Fruit fly (Drosophila melanogaster) whole organism, embryonic: Measurements from ENCODE around the gene CenB1A.

Experiments used
- ATbp ChIP-seq: fragments of 200-800 bp; sonication (Bioruptor generic); optimal IDR thresholded peaks from 2 replicates; lab custom pipeline; 2017; ENCODE audit warnings: missing biosample characterization, mild to moderate bottlenecking, missing genetic modification characterization, missing genetic modification reagents
- Abd-B ChIP-seq: fragments of 200-800 bp; sonication (Bioruptor generic); optimal IDR thresholded peaks from 2 replicates; lab custom pipeline; 2018; ENCODE audit warnings: missing biosample characterization, mild to moderate bottlenecking, missing genetic modification characterization, moderate library complexity
- Awh ChIP-seq: fragments of 200-800 bp; sonication (Bioruptor generic); IDR thresholded peaks from 2 replicates; pipeline ENCODE4, ENCODE4 v1.3.6; 2022; ENCODE audit warnings: missing biosample characterization, missing genetic modification characterization
- B-H1 ChIP-seq: fragments of 200-800 bp; sonication (Bioruptor generic); IDR thresholded peaks from 3 replicates; pipeline ENCODE4 v1.3.6; 2022; ENCODE audit warnings: missing biosample characterization, missing genetic modification characterization
- BEAF-32 ChIP-seq: fragments of 200-800 bp; sonication (Bioruptor generic); optimal IDR thresholded peaks from 3 replicates; lab custom pipeline; 2017; ENCODE audit warnings: missing biosample characterization, missing genetic modification characterization, mild to moderate bottlenecking, moderate library complexity, missing genetic modification reagents
- CG10565 ChIP-seq: fragments of 200-800 bp; sonication (Bioruptor generic); optimal IDR thresholded peaks from 3 replicates; lab custom pipeline; 2016; ENCODE audit warnings: missing biosample characterization, mild to moderate bottlenecking, missing genetic modification characterization
- CG10654 ChIP-seq: fragments of 200-800 bp; sonication (Bioruptor generic); optimal IDR thresholded peaks from 2 replicates; lab custom pipeline; 2016; ENCODE audit warnings: missing biosample characterization, missing genetic modification characterization
- CG10979 ChIP-seq: fragments of 200-800 bp; sonication (Bioruptor generic); optimal IDR thresholded peaks from 2 replicates; lab custom pipeline; 2018; ENCODE audit warnings: missing biosample characterization, mild to moderate bottlenecking, missing genetic modification characterization, moderate library complexity
- CG11696 ChIP-seq: fragments of 200-800 bp; sonication (Bioruptor generic); IDR thresholded peaks from 2 replicates; pipeline ENCODE4 v1.3.6; 2022; ENCODE audit warnings: missing biosample characterization, missing genetic modification characterization
- CG1233 ChIP-seq: fragments of 200-800 bp; sonication (Bioruptor generic); optimal IDR thresholded peaks from 4 replicates; lab custom pipeline; 2018; ENCODE audit warnings: missing biosample characterization, mild to moderate bottlenecking, missing genetic modification characterization
- CG13287 ChIP-seq: fragments of 200-800 bp; sonication (Bioruptor generic); IDR thresholded peaks from 2 replicates; pipeline ENCODE4 v1.3.6; 2022; ENCODE audit warnings: missing biosample characterization, missing genetic modification characterization; ENCODE audit not compliant: partially characterized antibody
- CG14441 ChIP-seq: fragments of 200-800 bp; sonication (Bioruptor generic); IDR thresholded peaks from 2 replicates; pipeline ENCODE4 v1.3.6; 2022; ENCODE audit warnings: missing biosample characterization, missing genetic modification characterization
- CG15479 ChIP-seq: fragments of 200-800 bp; sonication (Bioruptor generic); optimal IDR thresholded peaks from 3 replicates; lab custom pipeline; 2019; ENCODE audit warnings: missing biosample characterization, mild to moderate bottlenecking, missing genetic modification characterization, moderate library complexity
- CG17912 ChIP-seq: fragments of 200-800 bp; sonication (Bioruptor generic); optimal IDR thresholded peaks from 2 replicates; lab custom pipeline; 2018; ENCODE audit warnings: missing biosample characterization, mild to moderate bottlenecking, missing genetic modification characterization
- CG2120 ChIP-seq: fragments of 200-800 bp; sonication (Bioruptor generic); optimal IDR thresholded peaks from 3 replicates; lab custom pipeline; 2016; ENCODE audit warnings: missing biosample characterization, missing genetic modification characterization
- CG3065 ChIP-seq: fragments of 200-800 bp; sonication (Bioruptor generic); optimal IDR thresholded peaks from 2 replicates; lab custom pipeline; 2016; ENCODE audit warnings: missing biosample characterization, missing genetic modification characterization
- CG32772 ChIP-seq: fragments of 200-800 bp; sonication (Bioruptor generic); IDR thresholded peaks from 2 replicates; pipeline ENCODE4 v1.3.6; 2022; ENCODE audit warnings: missing biosample characterization, missing genetic modification characterization
- CG34422 ChIP-seq: fragments of 200-800 bp; sonication (Bioruptor generic); IDR thresholded peaks from 3 replicates; pipeline ENCODE4 v1.3.6; 2022; ENCODE audit warnings: missing biosample characterization, missing genetic modification characterization
- CG4404 ChIP-seq: fragments of 200-800 bp; sonication (Bioruptor generic); IDR thresholded peaks from 2 replicates; pipeline ENCODE4 v1.3.6; 2022; ENCODE audit warnings: missing biosample characterization, missing genetic modification characterization
- CG6765 ChIP-seq: fragments of 200-800 bp; sonication (Bioruptor generic); optimal IDR thresholded peaks from 3 replicates; lab custom pipeline; 2017; ENCODE audit warnings: missing biosample characterization, mild to moderate bottlenecking, missing genetic modification characterization
- CG8924 ChIP-seq: fragments of 200-800 bp; optimal IDR thresholded peaks from 3 replicates; lab custom pipeline; 2019; ENCODE audit warnings: missing biosample characterization, mild to moderate bottlenecking, missing genetic modification characterization, moderate library complexity
- CG9932 ChIP-seq: fragments of 200-800 bp; sonication (Bioruptor generic); IDR thresholded peaks from 2 replicates; pipeline ENCODE4 v1.3.6; 2022; ENCODE audit warnings: missing biosample characterization, missing genetic modification characterization
- Chrac-16 ChIP-seq: fragments of 200-800 bp; sonication (Bioruptor generic); optimal IDR thresholded peaks from 3 replicates; lab custom pipeline; 2016; ENCODE audit warnings: missing biosample characterization, missing genetic modification characterization
- Dfd ChIP-seq, 2 experiments: fragments of >200 bp; optimal IDR thresholded peaks; 2 replicates each; lab custom pipeline; 2017; ENCODE audit warnings: missing biosample characterization in 2 of 2, missing genetic modification characterization in 2 of 2
- Drgx ChIP-seq: fragments of 200-800 bp; sonication (Bioruptor generic); IDR thresholded peaks from 2 replicates; pipeline ENCODE4 v1.3.6; 2022; ENCODE audit warnings: missing biosample characterization, missing genetic modification characterization
- H15 ChIP-seq: fragments of 200-800 bp; sonication (Bioruptor generic); IDR thresholded peaks from 3 replicates; pipeline ENCODE4 v1.3.6; 2022; ENCODE audit warnings: missing biosample characterization, missing genetic modification characterization
- NK7.1 ChIP-seq: fragments of 200-800 bp; sonication (Bioruptor generic); optimal IDR thresholded peaks from 3 replicates; lab custom pipeline; 2016; ENCODE audit warnings: missing biosample characterization, missing genetic modification characterization
- Oli ChIP-seq: fragments of 200-800 bp; sonication (Bioruptor generic); optimal IDR thresholded peaks from 2 replicates; lab custom pipeline; 2018; ENCODE audit warnings: missing biosample characterization, mild to moderate bottlenecking, missing genetic modification characterization, moderate library complexity
- Sry-β ChIP-seq: fragments of 200-800 bp; sonication (Bioruptor generic); optimal IDR thresholded peaks from 2 replicates; lab custom pipeline; 2018; ENCODE audit warnings: missing biosample characterization, mild to moderate bottlenecking, missing genetic modification characterization, moderate library complexity
- Sry-δ ChIP-seq: fragments of 200-800 bp; sonication (Bioruptor generic); optimal IDR thresholded peaks from 2 replicates; lab custom pipeline; 2016; ENCODE audit warnings: missing biosample characterization, missing genetic modification characterization
- Xbp1 ChIP-seq: fragments of 200-800 bp; sonication (Bioruptor generic); optimal IDR thresholded peaks from 3 replicates; lab custom pipeline; 2016; ENCODE audit warnings: missing biosample characterization, mild to moderate bottlenecking, missing genetic modification characterization
- ab ChIP-seq: fragments of 200-800 bp; sonication (Bioruptor generic); optimal IDR thresholded peaks from 2 replicates; lab custom pipeline; 2016; ENCODE audit warnings: missing biosample characterization, missing genetic modification characterization
- ac ChIP-seq: fragments of 200-800 bp; sonication (Bioruptor generic); optimal IDR thresholded peaks from 3 replicates; lab custom pipeline; 2017; ENCODE audit warnings: missing biosample characterization, mild to moderate bottlenecking, missing genetic modification characterization
- aop ChIP-seq: fragments of 200-800 bp; sonication (Bioruptor generic); IDR thresholded peaks from 2 replicates; pipeline ENCODE4 v1.3.6; 2022; ENCODE audit warnings: missing biosample characterization, missing genetic modification characterization
- ara ChIP-seq: fragments of 200-800 bp; sonication (Bioruptor generic); IDR thresholded peaks from 2 replicates; pipeline ENCODE4 v1.3.6; 2022; ENCODE audit warnings: missing biosample characterization, missing genetic modification characterization
- cad ChIP-seq: fragments of >200 bp; optimal IDR thresholded peaks from 2 replicates; lab custom pipeline; 2017; ENCODE audit warnings: missing biosample characterization, missing genetic modification characterization
- crp ChIP-seq, 2 experiments: fragments of 200-800 bp; sonication (Bioruptor generic); optimal IDR thresholded peaks; 2 replicates in 1 of 2; 3 replicates in 1 of 2; lab custom pipeline; 2017; ENCODE audit warnings: missing biosample characterization in 2 of 2, missing genetic modification characterization in 2 of 2, mild to moderate bottlenecking in 1 of 2, moderate library complexity in 1 of 2
- esg ChIP-seq: fragments of 200-800 bp; sonication (Bioruptor generic); conservative IDR thresholded peaks from 2 replicates; pipeline ENCODE4 v1.3.6; 2022; ENCODE audit warnings: missing biosample characterization, missing genetic modification characterization
- eyg ChIP-seq: fragments of 200-800 bp; sonication (Bioruptor generic); optimal IDR thresholded peaks from 3 replicates; lab custom pipeline; 2016; ENCODE audit warnings: missing biosample characterization, missing genetic modification characterization
- fd102C ChIP-seq: fragments of 200-800 bp; sonication (Bioruptor generic); optimal IDR thresholded peaks from 2 replicates; lab custom pipeline; 2018; ENCODE audit warnings: missing biosample characterization, mild to moderate bottlenecking, missing genetic modification characterization, moderate library complexity
- grau ChIP-seq: fragments of 200-800 bp; optimal IDR thresholded peaks from 3 replicates; lab custom pipeline; 2019; ENCODE audit warnings: missing biosample characterization, mild to moderate bottlenecking, missing genetic modification characterization, moderate library complexity
- grn ChIP-seq: fragments of 200-800 bp; sonication (Bioruptor generic); optimal IDR thresholded peaks from 3 replicates; lab custom pipeline; 2017; ENCODE audit warnings: missing biosample characterization, missing genetic modification characterization
- hkb ChIP-seq, 2 experiments: fragments of 200-800 bp in 1 of 2; fragments of >200 bp in 1 of 2; sonication (Bioruptor generic) in 1 of 2; IDR thresholded peaks in 1 of 2; optimal IDR thresholded peaks in 1 of 2; 2 replicates each; pipeline versions ENCODE4 v1.3.6 to Lab custom; 2017 to 2022; ENCODE audit warnings: missing biosample characterization in 1 of 2, missing genetic modification characterization in 1 of 2
- jing ChIP-seq: fragments of 200-800 bp; sonication (Bioruptor generic); optimal IDR thresholded peaks from 2 replicates; lab custom pipeline; 2018; ENCODE audit warnings: missing biosample characterization, mild to moderate bottlenecking, missing genetic modification characterization
- mld ChIP-seq: fragments of 200-800 bp; sonication (Bioruptor generic); IDR thresholded peaks from 3 replicates; pipeline ENCODE4 v1.3.6; 2022; ENCODE audit warnings: missing biosample characterization, missing genetic modification characterization; ENCODE audit not compliant: partially characterized antibody
- nerfin-2 ChIP-seq: fragments of 200-800 bp; sonication (Bioruptor generic); IDR thresholded peaks from 2 replicates; pipeline ENCODE4 v1.3.6; 2022; ENCODE audit warnings: missing biosample characterization, missing genetic modification characterization; ENCODE audit not compliant: partially characterized antibody
- p53 ChIP-seq: fragments of 200-800 bp; sonication (Bioruptor generic); optimal IDR thresholded peaks from 2 replicates; lab custom pipeline; 2016; ENCODE audit warnings: missing biosample characterization, missing genetic modification characterization
- salm ChIP-seq: fragments of 200-800 bp; sonication (Bioruptor generic); optimal IDR thresholded peaks from 2 replicates; lab custom pipeline; 2018; ENCODE audit warnings: missing biosample characterization, mild to moderate bottlenecking, missing genetic modification characterization
- sob ChIP-seq: fragments of 200-800 bp; sonication (Bioruptor generic); IDR thresholded peaks from 2 replicates; pipeline ENCODE4 v1.3.6; 2022; ENCODE audit warnings: missing biosample characterization, missing genetic modification characterization
- vvl ChIP-seq: fragments of 200-800 bp; sonication (Bioruptor generic); IDR thresholded peaks from 2 replicates; pipeline ENCODE4 v1.3.6; 2022; ENCODE audit warnings: missing biosample characterization, missing genetic modification characterization

The CenB1A gene

DNA sequence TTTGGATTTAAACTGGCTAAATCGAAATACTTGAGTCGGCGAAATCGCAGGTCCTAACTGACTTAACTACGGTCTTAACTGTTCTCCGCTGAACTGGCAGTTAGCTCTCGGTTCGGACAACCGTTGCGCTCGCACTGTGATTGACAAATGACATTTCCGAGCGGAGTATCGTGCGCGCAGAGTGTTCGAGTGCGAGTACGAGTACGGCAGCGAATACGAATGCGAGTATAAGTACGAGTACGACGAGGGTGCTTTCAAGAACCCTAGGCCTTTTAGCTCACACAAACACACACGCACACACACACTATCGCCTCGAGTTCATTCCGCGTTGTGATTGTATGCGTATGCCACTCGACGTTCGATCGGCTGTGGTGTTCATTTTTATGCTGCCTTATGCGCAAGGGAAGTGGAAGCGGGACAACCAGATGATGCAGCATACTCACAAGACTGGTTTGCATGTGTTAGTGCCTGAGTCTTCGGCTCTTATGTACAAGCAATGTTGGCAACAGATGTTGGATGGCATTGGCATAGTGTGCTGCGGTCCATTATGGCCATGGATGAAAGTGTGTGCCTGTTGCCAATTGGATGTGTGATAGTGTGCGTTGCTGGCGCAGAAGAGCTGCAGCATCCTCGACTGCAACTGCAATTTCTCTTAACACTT is 23.6 kb downstream of the CenB1A start, which contains the start of gene hh (continued):
- TF ChIP-seq ara (GFP tag; lab: Robert Waterston, UW) (0 out of 2 replicates have a peak, but pooled peaks have one; percentile 27), esg (GFP tag; lab: Robert Waterston, UW) (no peak), vvl (GFP tag; lab: Robert Waterston, UW) (0 out of 2 replicates have a peak, but pooled peaks have one; percentile 24), CG4404 (no peak), nerfin-2 (GFP tag; lab: Robert Waterston, UW) (no peak), Sry-β (GFP tag; lab: Kevin White, UChicago) (no peak), CG6765 (GFP tag; lab: Kevin White, UChicago) (no peak), sob (no peak), Oli (tag; lab: Kevin White, UChicago) (no peak), Awh (no peak), jing (GFP tag; lab: Kevin White, UChicago) (no peak), CG2120 (GFP tag; lab: Kevin White, UChicago) (no peak), ATbp (GFP tag; lab: Kevin White, UChicago) (no peak), CG10654 (no peak), Xbp1 (GFP tag; lab: Kevin White, UChicago) (no peak), CG32772 (GFP tag; lab: Robert Waterston, UW) (no peak), CG34422 (GFP tag; lab: Robert Waterston, UW) (no peak), hkb (optimal IDR thresholded peaks at IDR 0.05; lab: Kevin White, UChicago) (no peak), hkb (GFP tag; IDR thresholded peaks at IDR 0.05; lab: Robert Waterston, UW) (no peak), Dfd (GFP tag; optimal IDR thresholded peaks at IDR 0.05; lab: Kevin White, UChicago) (peak in 1 of 2 experiments; percentile 66), B-H1 (GFP tag; lab: Robert Waterston, UW) (no peak), CG3065 (GFP tag; lab: Kevin White, UChicago) (no peak), crp (GFP tag; optimal IDR thresholded peaks at IDR 0.05; lab: Kevin White, UChicago) (no peak), grau (tag; lab: Kevin White, UChicago) (no peak), mld (GFP tag; lab: Robert Waterston, UW) (no peak), CG15479 (peak; percentile 93), CG10979 (tag; lab: Kevin White, UChicago) (no peak), ac (GFP tag; lab: Kevin White, UChicago) (no peak), Abd-B (GFP tag; lab: Kevin White, UChicago) (no peak), CG13287 (GFP tag; lab: Robert Waterston, UW) (peak; percentile 11; the same call in 1 of the 2 replicates), CG8924 (tag; lab: Kevin White, UChicago) (no peak), grn (no peak), CG17912 (GFP tag; lab: Kevin White, UChicago) (no peak), Chrac-16 (GFP tag; lab: Kevin White, UChicago) (no peak), Drgx (GFP tag; lab: Robert Waterston, UW) (no peak), BEAF-32 (GFP tag; lab: Kevin White, UChicago) (no peak), salm (tag; lab: Kevin White, UChicago) (no peak), CG1233 (no peak), fd102C (GFP tag; lab: Kevin White, UChicago) (no peak), CG10565 (GFP tag; lab: Kevin White, UChicago) (no peak), ab (GFP tag; lab: Kevin White, UChicago) (no peak), CG11696 (GFP tag; lab: Robert Waterston, UW) (no peak), H15 (no peak), Sry-δ (GFP tag; lab: Kevin White, UChicago) (no peak), CG14441 (GFP tag; lab: Robert Waterston, UW) (no peak), CG9932 (GFP tag; lab: Robert Waterston, UW) (no peak), aop (GFP tag; lab: Robert Waterston, UW) (no peak), cad (GFP tag; lab: Kevin White, UChicago) (no peak), eyg (no peak), NK7.1 (GFP tag; lab: Kevin White, UChicago) (no peak), p53 (no peak)
